Fruit fly (Drosophila melanogaster) S2 (cell line): Measurements from ENCODE around the gene CAH6.

ENCODE experiments used
- CG8478 ChIP-seq: fragments of >200 bp; optimal IDR thresholded peaks from 2 replicates; lab custom pipeline; 2018
- CTCF ChIP-seq, 2 experiments: fragments of >200 bp; optimal IDR thresholded peaks; 2 replicates each; lab custom pipeline; 2018

dm6 chr3R:31241109-31241508, 16.3 kb upstream of the CAH6 start:
- TF ChIP-seq CG8478 (no peak), CTCF (optimal IDR thresholded peaks at IDR 0.05; lab: Kevin White, UChicago) (no peak)
